Fruit fly (Drosophila melanogaster): ENCODE data around the gene Osi2.

Gene Osi2

DNA sequence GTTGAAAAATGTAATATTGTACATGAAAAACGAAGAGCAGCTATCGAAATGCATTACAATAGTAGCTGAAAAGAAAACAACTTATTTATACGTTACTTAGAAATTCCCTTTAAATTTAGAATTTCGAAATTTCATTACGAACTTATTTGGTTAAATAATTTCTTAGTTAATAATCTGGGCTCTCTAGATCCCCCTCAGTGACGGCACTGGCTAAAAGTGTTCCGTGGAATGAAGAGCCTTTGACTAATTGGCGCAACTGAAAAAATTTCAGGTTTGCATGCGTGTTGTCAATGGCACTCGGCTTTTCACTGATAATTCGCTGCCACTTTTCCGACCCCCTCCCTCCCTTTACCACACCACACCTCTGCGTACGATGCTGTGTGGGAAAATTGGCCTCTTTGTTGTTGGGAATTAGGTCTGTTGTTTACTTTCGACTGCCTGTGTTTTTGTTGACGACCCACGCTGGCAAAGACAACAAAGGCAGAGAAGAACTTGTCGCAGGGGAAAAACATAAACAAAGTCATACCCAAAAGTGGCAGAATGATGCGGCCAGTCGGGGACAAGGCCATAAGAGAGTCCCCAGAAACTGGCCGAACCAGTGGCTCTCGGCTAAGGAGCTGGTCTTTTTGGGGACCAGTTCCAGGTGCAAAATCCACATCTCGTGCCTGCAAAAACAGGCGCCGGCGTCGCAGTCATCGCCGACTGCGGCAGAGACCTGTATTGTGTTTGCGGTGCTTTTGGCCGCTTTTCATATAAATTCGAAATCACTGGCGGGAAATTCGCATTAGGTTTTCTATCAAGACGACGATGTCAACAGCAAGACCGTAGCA, 6.1 kb downstream of the Osi2 start, which contains the start of gene Osi3:
TSS of gene Osi3 (plus strand) at position 780 of the 830 bp plus-strand sequence.
- no peak for TF ChIP-seq ttk (optimal IDR thresholded peaks at IDR 0.05)
- no peak for TF ChIP-seq Myc (optimal IDR thresholded peaks at IDR 0.05)

DNA sequence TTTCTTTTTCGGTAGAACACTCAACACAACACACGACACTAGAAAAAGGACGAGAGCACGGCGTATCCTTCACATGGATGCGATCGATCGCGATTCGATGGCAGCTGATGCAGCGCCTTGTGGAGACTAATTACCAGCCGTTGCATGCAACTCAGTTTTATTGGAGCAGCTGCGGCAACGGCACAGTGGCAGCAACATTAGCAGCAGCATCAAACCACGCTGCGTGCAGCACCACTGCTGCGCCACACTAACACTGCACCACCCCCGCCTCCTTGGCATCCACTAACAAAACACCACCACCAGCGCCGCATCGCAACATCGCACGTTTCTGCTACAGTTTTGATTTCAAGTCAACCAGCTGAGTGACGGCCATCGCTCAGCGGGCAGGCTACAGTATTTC, 12.5 kb downstream of the Osi2 start, which contains the start of gene Osi4:
TSS of gene Osi4 (minus strand) at position 101 of the 400 bp plus-strand sequence.
- no peak for TF ChIP-seq Sin3A (optimal IDR thresholded peaks at IDR 0.05)
- no peak for TF ChIP-seq Myc (optimal IDR thresholded peaks at IDR 0.05)

DNA sequence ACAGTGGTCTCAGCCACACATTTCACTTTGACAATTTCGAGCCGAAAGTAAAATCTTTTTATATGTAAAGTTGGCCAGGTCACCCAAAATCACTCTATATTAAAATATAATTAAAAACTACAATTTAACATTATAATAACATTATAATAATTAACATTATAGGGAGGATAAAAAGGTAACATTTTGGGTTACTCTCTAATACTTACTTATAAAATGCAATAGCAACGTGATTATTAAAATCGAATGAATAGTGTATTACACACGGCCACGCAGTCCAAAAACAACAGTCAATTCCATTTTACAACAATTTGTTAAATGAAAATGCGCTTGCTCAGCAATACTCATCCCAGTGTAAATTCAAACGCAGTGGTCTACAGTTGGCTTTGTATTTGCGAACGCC, 12.9 kb downstream of the Osi2 start:
- TF ChIP-seq ttk (optimal IDR thresholded peaks at IDR 0.05) (no peak), psq (optimal IDR thresholded peaks at IDR 0.05) (no peak), h (optimal IDR thresholded peaks at IDR 0.05) (no peak), insv (optimal IDR thresholded peaks at IDR 0.05) (no peak), Sin3A (optimal IDR thresholded peaks at IDR 0.05) (no peak), Myc (optimal IDR thresholded peaks at IDR 0.05) (no peak)

DNA sequence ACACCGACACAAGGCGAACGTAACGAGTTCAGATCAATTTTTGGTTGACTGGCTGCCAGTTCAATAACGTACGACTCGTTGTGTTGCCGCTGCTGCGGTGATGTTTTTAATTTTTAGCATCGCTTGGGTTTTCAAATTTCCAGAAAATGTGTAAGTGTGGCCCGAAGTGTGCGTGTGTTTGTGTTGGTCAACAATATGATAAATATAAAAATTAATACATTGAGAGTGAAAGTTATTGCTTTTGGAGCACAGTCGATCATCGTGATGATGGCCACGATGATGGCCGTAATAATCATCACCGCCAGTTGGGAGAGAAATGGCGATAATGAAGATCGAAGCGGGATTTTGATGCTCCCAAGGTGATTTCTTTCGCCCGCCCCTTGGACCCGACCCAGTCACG, 17.0 kb downstream of the Osi2 start:
- TF ChIP-seq psq (optimal IDR thresholded peaks at IDR 0.05) = no peak
- TF ChIP-seq Sin3A (optimal IDR thresholded peaks at IDR 0.05) = no peak
- no peak for TF ChIP-seq Myc (optimal IDR thresholded peaks at IDR 0.05)
- no peak for TF ChIP-seq ttk (optimal IDR thresholded peaks at IDR 0.05)
- TF ChIP-seq insv (optimal IDR thresholded peaks at IDR 0.05) = no peak
- TF ChIP-seq h (optimal IDR thresholded peaks at IDR 0.05) = no peak

DNA sequence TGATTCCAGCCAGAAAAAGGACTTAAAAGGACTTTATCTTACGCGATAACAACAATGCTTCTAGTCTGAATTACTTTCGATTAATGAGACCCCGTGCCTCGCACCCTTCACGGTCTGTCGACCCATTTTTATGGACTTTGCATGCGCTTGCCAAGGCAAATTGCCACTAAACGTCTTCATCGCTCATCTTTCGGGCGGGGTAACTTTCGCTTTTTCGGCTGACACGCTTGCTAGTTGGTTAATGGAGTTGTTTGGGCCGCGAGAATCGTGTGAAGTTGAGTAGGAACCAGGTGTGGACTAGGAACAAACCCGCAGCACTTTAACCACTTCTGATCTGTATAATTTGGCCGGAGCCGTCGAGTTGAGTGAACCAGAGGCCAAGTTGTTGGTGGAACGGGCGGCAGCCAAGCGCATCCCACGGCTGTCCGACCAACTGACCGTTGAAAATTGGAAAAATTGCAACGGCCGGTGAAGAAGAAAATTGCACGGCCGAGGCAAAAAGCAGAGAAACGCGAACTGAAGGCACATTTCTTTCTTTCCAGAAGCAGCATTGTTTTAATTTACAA, 17.9 kb downstream of the Osi2 start, which contains the start of gene Osi5:
TSS of gene Osi5 (plus strand) at position 516 of the 566 bp plus-strand sequence.
- TF ChIP-seq h (optimal IDR thresholded peaks at IDR 0.05) (no peak), Sin3A (optimal IDR thresholded peaks at IDR 0.05) (no peak), insv (optimal IDR thresholded peaks at IDR 0.05) (no peak), ttk (optimal IDR thresholded peaks at IDR 0.05) (no peak), Myc (optimal IDR thresholded peaks at IDR 0.05) (no peak), psq (optimal IDR thresholded peaks at IDR 0.05) (no peak)

DNA sequence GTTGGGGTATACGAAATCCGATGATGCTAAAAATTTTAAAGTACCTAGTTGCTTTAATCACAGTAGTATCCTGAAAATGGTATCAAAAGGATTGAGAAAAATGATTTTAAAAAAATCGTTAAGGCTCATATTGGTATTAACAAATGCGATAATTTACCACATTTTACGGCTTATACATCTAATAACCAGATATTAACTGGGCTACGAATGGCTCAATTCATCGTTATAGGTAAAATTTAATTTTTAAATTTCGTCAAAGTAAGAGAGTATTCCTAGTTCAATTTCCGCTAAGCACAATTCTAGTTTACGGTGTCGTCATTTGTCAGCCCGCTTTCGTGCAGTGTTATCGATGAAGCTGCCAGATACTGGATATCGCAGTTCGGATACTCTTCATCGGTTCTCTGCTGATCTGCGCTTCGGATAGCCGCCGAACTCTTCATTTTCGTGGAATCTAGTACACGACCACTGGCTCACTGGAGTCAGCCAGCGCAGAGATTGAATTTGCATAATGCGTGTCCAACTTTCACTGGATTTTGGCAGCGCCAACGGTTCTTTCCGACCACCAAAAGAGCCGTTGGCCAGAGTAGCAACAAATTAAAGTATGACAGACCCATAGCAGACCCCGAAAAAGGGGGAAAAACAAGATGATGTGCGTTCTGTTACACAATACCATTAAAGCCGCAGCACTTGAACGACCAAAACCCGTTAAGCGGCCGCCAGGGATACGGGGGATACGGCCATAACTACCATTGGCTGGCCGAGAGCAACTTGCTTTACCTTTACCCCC, 20.1 kb downstream of the Osi2 start:
- TF ChIP-seq Sin3A (optimal IDR thresholded peaks at IDR 0.05) (no peak), h (optimal IDR thresholded peaks at IDR 0.05) (no peak), Myc (optimal IDR thresholded peaks at IDR 0.05) (no peak), psq (optimal IDR thresholded peaks at IDR 0.05) (no peak), ttk (optimal IDR thresholded peaks at IDR 0.05) (no peak), insv (optimal IDR thresholded peaks at IDR 0.05) (no peak)

DNA sequence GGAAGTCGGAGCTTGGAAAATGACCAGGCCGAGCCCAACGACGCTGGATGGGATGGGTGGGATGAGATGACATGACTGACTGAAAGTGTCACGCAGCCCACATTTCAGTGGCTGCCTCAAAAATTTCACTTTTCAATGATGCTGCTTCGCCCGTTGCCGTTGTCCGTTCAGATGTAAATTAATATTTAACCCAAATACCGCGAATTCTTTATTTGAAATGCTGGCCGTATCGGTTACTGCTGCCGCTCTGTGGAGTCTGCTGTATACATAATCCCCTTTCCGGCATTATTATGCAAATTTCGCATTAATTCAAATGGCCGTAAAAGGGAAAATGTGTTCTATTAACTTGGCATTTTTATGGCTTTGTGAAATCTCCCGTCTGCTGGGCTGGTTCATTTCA, 21.1 kb downstream of the Osi2 start:
- TF ChIP-seq h (optimal IDR thresholded peaks at IDR 0.05) (no peak), psq (optimal IDR thresholded peaks at IDR 0.05) (no peak), Sin3A (optimal IDR thresholded peaks at IDR 0.05) (no peak), insv (optimal IDR thresholded peaks at IDR 0.05) (no peak), Myc (optimal IDR thresholded peaks at IDR 0.05) (no peak), ttk (optimal IDR thresholded peaks at IDR 0.05) (no peak)

DNA sequence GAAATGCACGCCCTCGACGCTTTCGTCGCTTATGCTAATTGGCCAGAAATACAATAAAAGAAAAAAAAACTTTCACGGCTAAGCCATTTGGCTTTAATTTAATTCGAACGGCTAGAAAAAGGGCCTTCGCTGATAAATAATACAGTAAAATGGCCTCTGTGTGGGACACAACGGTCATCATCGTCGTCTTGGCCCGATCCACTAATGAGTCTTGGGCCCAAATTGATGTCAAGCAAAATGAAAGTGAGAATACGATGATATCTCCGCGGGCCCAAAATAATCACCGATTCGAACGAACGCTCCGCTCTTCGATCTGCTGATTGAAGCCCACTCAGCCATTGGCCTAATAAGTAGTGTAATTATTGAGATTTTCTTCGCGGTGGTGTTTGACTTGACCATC, 22.2 kb downstream of the Osi2 start:
- TF ChIP-seq psq (optimal IDR thresholded peaks at IDR 0.05) = no peak
- no peak for TF ChIP-seq h (optimal IDR thresholded peaks at IDR 0.05)
- no peak for TF ChIP-seq ttk (optimal IDR thresholded peaks at IDR 0.05)

DNA sequence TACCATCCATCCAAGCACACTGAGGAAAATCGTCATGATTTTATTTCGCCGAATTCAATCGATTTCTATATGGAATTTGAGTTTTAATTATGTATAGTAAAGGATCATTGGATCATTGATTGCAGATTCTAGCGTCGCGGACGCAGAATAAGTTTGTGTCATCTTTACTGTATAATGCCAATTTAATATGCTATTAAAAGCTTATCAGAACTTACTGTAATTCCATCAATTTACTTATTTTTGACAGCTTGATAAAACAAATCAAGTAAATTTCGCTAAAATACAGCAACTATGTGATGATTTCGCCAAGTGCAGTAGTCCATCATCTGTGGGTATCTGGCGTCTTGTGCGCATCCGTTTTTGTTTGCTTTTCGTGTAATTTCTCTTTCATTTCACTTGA, 23.9 kb downstream of the Osi2 start:
- TF ChIP-seq Myc (optimal IDR thresholded peaks at IDR 0.05) (no peak), Sin3A (optimal IDR thresholded peaks at IDR 0.05) (no peak), insv (optimal IDR thresholded peaks at IDR 0.05) (no peak), ttk (optimal IDR thresholded peaks at IDR 0.05) (no peak), psq (optimal IDR thresholded peaks at IDR 0.05) (no peak), h (optimal IDR thresholded peaks at IDR 0.05) (no peak)

DNA sequence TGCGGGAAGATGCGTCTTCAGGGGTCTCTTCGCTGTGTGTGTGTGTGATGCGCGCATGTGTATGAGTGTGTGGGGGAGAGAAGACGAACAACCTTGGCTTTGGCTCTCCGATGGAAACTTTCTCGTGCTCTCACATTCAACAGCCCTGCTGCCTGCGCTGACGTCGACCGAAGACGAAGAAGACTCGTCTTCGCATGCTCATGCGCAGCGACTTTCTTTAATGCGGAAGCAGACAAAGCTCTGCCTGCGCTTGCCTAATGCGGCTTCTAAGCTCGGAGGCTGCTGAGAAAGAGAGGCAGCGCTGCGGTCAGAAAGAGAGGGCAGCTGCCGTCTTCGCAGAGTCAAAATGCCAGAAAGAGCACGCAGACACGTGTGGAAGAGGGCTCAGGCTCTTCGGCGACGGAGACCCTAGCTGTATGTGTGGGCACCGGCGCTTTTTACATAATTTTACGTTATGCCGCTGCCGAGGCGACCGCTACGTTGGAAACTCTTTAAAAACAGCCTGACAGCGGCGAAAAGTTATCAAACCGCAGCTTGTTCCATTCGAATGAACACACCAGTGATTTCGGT, 25.1 kb downstream of the Osi2 start, which contains the start of gene Osi6:
TSS of gene Osi6 (plus strand) at position 520 of the 570 bp plus-strand sequence.
- TF ChIP-seq insv (optimal IDR thresholded peaks at IDR 0.05) (no peak), Myc (optimal IDR thresholded peaks at IDR 0.05) (no peak), h (optimal IDR thresholded peaks at IDR 0.05) (no peak), psq (optimal IDR thresholded peaks at IDR 0.05) (no peak), Sin3A (optimal IDR thresholded peaks at IDR 0.05) (no peak), ttk (optimal IDR thresholded peaks at IDR 0.05) (no peak)

DNA sequence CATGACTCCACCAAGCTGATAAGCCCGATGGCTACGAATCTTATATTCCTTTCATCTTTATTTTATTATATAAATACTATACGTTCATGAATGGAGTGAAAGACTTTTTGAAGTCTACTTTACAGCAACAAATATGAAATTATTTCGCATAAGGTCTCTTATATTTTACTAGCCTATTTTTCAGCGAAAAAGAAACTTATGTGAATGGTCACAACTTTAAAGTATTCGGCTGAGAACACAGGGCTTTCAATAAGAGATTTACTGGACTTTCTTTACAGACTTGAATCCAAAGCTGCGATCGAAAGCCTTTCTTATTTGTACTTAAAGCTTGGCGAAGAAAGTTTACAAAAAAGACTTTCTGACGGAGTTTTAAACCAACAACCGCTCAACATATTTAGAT, 29.8 kb downstream of the Osi2 start:
- TF ChIP-seq ttk (optimal IDR thresholded peaks at IDR 0.05) (no peak), psq (optimal IDR thresholded peaks at IDR 0.05) (no peak), Myc (optimal IDR thresholded peaks at IDR 0.05) (no peak), h (optimal IDR thresholded peaks at IDR 0.05) (no peak), insv (optimal IDR thresholded peaks at IDR 0.05) (no peak), Sin3A (optimal IDR thresholded peaks at IDR 0.05) (no peak)

DNA sequence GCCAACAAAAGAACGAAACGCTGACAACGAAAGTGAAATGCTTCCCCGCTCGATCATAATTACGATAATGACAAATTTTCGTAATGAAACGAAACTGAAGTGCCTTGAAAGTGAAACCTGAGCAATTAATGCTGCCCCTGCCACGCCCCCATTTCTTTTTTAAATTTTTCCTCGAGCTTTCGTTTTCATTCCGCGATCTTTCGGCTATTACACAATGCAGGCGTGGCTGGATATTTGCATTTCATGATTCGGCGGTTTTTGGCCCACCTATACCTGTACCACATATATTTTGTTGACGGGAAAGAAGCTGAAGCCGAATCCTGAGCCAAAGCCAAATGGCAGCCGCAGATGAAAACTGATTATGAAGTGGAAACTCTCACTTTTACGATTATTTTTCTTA, 31.1 kb downstream of the Osi2 start:
- TF ChIP-seq psq (optimal IDR thresholded peaks at IDR 0.05) = no peak
- no peak for TF ChIP-seq insv (optimal IDR thresholded peaks at IDR 0.05)
- no peak for TF ChIP-seq Myc (optimal IDR thresholded peaks at IDR 0.05)
- no peak for TF ChIP-seq ttk (optimal IDR thresholded peaks at IDR 0.05)
- no peak for TF ChIP-seq h (optimal IDR thresholded peaks at IDR 0.05)
- no peak for TF ChIP-seq Sin3A (optimal IDR thresholded peaks at IDR 0.05)

Measured in Kc167 (cell line).